Worm (Caenorhabditis elegans) whole organism, L4/young adult: Measurements from ENCODE around the gene far-2.

Experiments used
- W03F9.2 ChIP-seq: fragments of 150-350 bp; optimal IDR thresholded peaks from 2 replicates; lab custom pipeline; 2014; ENCODE audit warnings: missing biosample characterization, missing genetic modification characterization
- dao-5 ChIP-seq: sonication (generic microtip); optimal IDR thresholded peaks from 2 replicates; lab custom pipeline; 2016; ENCODE audit warnings: missing genotype, missing genetic modification characterization, moderate library complexity, missing compliant biosample characterization
- him-1 ChIP-seq: sonication (generic microtip); optimal IDR thresholded peaks from 2 replicates; lab custom pipeline; 2016; ENCODE audit warnings: missing genotype, missing genetic modification reagents, missing genetic modification characterization, missing compliant biosample characterization

Gene far-2

ce11 chrIII:9081763-9082162, at the start of gene far-2:
Gene far-2, plus strand, starts transcription at chrIII:9081828.
- TF ChIP-seq dao-5 (tag; lab: Kevin White, UChicago) (no peak), W03F9.2 (tag; lab: Kevin White, UChicago) (no peak), him-1 (no peak)

- TF ChIP-seq dao-5 (tag; lab: Kevin White, UChicago) (no peak), him-1 (no peak), W03F9.2 (tag; lab: Kevin White, UChicago) (no peak)
Measured at ce11 chrIII:9034133-9034532, 47.5 kb upstream of the far-2 start.

- TF ChIP-seq him-1 (no peak), W03F9.2 (tag; lab: Kevin White, UChicago) (no peak), dao-5 (tag; lab: Kevin White, UChicago) (no peak)
Measured at ce11 chrIII:9035037-9035436, 46.6 kb upstream of the far-2 start.

ce11 chrIII:9037658-9038057, 44.0 kb upstream of the far-2 start, which contains the start of gene R107.9:
Gene R107.9, plus strand, starts transcription at chrIII:9037958.
- TF ChIP-seq him-1 (no peak), dao-5 (tag; lab: Kevin White, UChicago) (no peak), W03F9.2 (tag; lab: Kevin White, UChicago) (no peak)

ce11 chrIII:9043200-9043599, 38.4 kb upstream of the far-2 start, which contains the start of gene nac-2:
Gene nac-2, minus strand, starts transcription at chrIII:9043300.
- TF ChIP-seq W03F9.2 (tag; lab: Kevin White, UChicago) (no peak), dao-5 (tag; lab: Kevin White, UChicago) (no peak), him-1 (no peak)

ce11 chrIII:9045838-9046237, 35.8 kb upstream of the far-2 start, which contains the start of gene R107.2:
Gene R107.2, minus strand, starts transcription at chrIII:9045938.
- TF ChIP-seq dao-5 (tag; lab: Kevin White, UChicago) (no peak), him-1 (no peak), W03F9.2 (tag; lab: Kevin White, UChicago) (no peak)

- TF ChIP-seq W03F9.2 (tag; lab: Kevin White, UChicago) (no peak), dao-5 (tag; lab: Kevin White, UChicago) (no peak), him-1 (no peak)
Measured at ce11 chrIII:9047260-9047659, 34.4 kb upstream of the far-2 start.

- TF ChIP-seq W03F9.2 (tag; lab: Kevin White, UChicago), result no peak
- no peak for TF ChIP-seq dao-5 (tag; lab: Kevin White, UChicago)
- TF ChIP-seq him-1, result no peak
Measured at ce11 chrIII:9050600-9050999, 31.0 kb upstream of the far-2 start, which contains the start of gene ikke-1. Gene ikke-1, minus strand, starts transcription at chrIII:9050700.

- TF ChIP-seq W03F9.2 (tag; lab: Kevin White, UChicago), result peak; percentile 87
- TF ChIP-seq dao-5 (tag; lab: Kevin White, UChicago), result no peak
Measured at ce11 chrIII:9051119-9051597, 30.5 kb upstream of the far-2 start.

- no peak for TF ChIP-seq dao-5 (tag; lab: Kevin White, UChicago)
Measured at ce11 chrIII:9051714-9052113, 29.9 kb upstream of the far-2 start.

- TF ChIP-seq him-1 (no peak), dao-5 (tag; lab: Kevin White, UChicago) (no peak), W03F9.2 (tag; lab: Kevin White, UChicago) (no peak)
Measured at ce11 chrIII:9052371-9052978, 29.2 kb upstream of the far-2 start.

- TF ChIP-seq him-1 (no peak), W03F9.2 (tag; lab: Kevin White, UChicago) (no peak), dao-5 (tag; lab: Kevin White, UChicago) (no peak)
Measured at ce11 chrIII:9053263-9053662, 28.4 kb upstream of the far-2 start.

- TF ChIP-seq him-1 (peak; percentile 71), W03F9.2 (tag; lab: Kevin White, UChicago) (peak; percentile 77), dao-5 (tag; lab: Kevin White, UChicago) (no peak)
Measured at ce11 chrIII:9053740-9054252, 27.8 kb upstream of the far-2 start, which contains the start of gene R107.5. Gene R107.5, minus strand, starts transcription at chrIII:9053790.

- TF ChIP-seq him-1 (no peak), W03F9.2 (tag; lab: Kevin White, UChicago) (peak; percentile 14), dao-5 (tag; lab: Kevin White, UChicago) (no peak)
Measured at ce11 chrIII:9054414-9055147, 27.0 kb upstream of the far-2 start, which contains the start of gene cls-2. Gene cls-2, plus strand, starts transcription at chrIII:9055048.
